Fruit fly (Drosophila melanogaster): ENCODE results near the gene CG11317.

Gene CG11317

DNA sequence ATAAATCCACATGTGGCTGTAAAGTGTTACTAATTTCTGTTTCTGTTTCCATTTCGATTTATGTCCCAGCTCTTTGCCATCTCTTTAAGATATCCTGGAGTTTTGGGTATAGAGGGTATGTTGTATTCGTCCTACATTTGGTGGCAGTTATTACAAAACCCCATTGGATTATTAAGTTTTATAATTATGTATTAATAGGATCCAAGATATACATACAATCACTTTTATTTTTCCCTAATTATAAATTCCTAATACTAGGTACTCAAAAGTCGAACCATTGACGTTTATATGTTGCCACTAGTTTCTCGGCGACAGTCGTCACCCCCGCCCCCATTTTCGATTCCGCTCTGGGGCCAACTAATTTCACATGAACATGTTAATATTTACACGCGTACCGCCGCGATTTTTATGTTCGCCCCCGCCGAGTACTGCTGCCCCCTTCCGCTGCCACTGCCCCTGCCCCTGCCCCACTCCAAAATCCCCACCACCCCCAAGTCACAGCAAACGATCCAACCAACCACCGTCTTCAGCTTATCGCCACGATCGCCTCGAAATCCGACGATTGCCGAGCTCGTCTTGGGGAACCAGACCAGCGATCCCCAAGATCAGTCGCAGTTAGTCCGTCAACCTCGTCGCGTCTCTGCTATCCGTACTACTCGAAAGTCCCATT is 32.3 kb downstream of the CG11317 start, which contains the start of gene Sox100B (continued):
- peak; percentile 78 for TF ChIP-seq trem (tag; optimal IDR thresholded peaks at IDR 0.05)
- TF ChIP-seq zen (tag; optimal IDR thresholded peaks at IDR 0.05): peak; percentile 91
- peak; percentile 61 for TF ChIP-seq CG14441 (GFP tag; IDR thresholded peaks at IDR 0.05)
- no peak for TF ChIP-seq CG4328 (GFP tag; optimal IDR thresholded peaks at IDR 0.05)
- peak; percentile 90 for TF ChIP-seq CG9727 (GFP tag; optimal IDR thresholded peaks at IDR 0.05)
- peak; percentile 17 for TF ChIP-seq CG9437 (GFP tag; optimal IDR thresholded peaks at IDR 0.05)
- peak; percentile 52 for TF ChIP-seq stwl (tag; optimal IDR thresholded peaks at IDR 0.05)
- TF ChIP-seq CG15479 (GFP tag; optimal IDR thresholded peaks at IDR 0.05): no peak
- TF ChIP-seq dmrt11E (tag; optimal IDR thresholded peaks at IDR 0.05): peak; percentile 95
- TF ChIP-seq CG7963 (GFP tag; IDR thresholded peaks at IDR 0.05; ENCODE audit: partially characterized antibody): no peak
- TF ChIP-seq insv (GFP tag; optimal IDR thresholded peaks at IDR 0.05): no peak
- TF ChIP-seq CG11560 (tag; IDR thresholded peaks at IDR 0.05): no peak
- no peak for TF ChIP-seq seq (GFP tag; IDR thresholded peaks at IDR 0.05)
- no peak for TF ChIP-seq yki (optimal IDR thresholded peaks at IDR 0.05)
- TF ChIP-seq CG11398 (GFP tag; optimal IDR thresholded peaks at IDR 0.05): no peak
- peak; percentile 64 for TF ChIP-seq CG4424 (GFP tag; optimal IDR thresholded peaks at IDR 0.05)
- TF ChIP-seq CG7745 (tag; optimal IDR thresholded peaks at IDR 0.05): no peak
- TF ChIP-seq lola (GFP tag; optimal IDR thresholded peaks at IDR 0.05): peak in 1 of 3 experiments; percentile 87
- TF ChIP-seq Kr (GFP tag; optimal IDR thresholded peaks at IDR 0.05): no peak
- TF ChIP-seq az2 (GFP tag; optimal IDR thresholded peaks at IDR 0.05): peak; percentile 65
- no peak for TF ChIP-seq fd3F (GFP tag; optimal IDR thresholded peaks at IDR 0.05)
- peak; percentile 75 for TF ChIP-seq CG17361 (GFP tag; IDR thresholded peaks at IDR 0.05)
- peak; percentile 41 for TF ChIP-seq esg (GFP tag; conservative IDR thresholded peaks at IDR 0.05)
- TF ChIP-seq pzg (GFP tag; optimal IDR thresholded peaks at IDR 0.05): no peak
- TF ChIP-seq maf-S (GFP tag; optimal IDR thresholded peaks at IDR 0.05): no peak
- TF ChIP-seq br (optimal IDR thresholded peaks at IDR 0.05): no peak
- TF ChIP-seq en (GFP tag; optimal IDR thresholded peaks at IDR 0.05): no peak
- TF ChIP-seq caup (GFP tag; optimal IDR thresholded peaks at IDR 0.05; ENCODE audit: severe bottlenecking): no peak
- TF ChIP-seq shn (GFP tag; optimal IDR thresholded peaks at IDR 0.05): no peak
- TF ChIP-seq CG13123 (GFP tag; optimal IDR thresholded peaks at IDR 0.05): no peak
- no peak for TF ChIP-seq Neu2 (GFP tag; optimal IDR thresholded peaks at IDR 0.05; ENCODE audit: borderline replicate concordance)
- TF ChIP-seq mld (GFP tag; IDR thresholded peaks at IDR 0.05; ENCODE audit: partially characterized antibody): no peak
- peak; percentile 71 for TF ChIP-seq Spps (tag; optimal IDR thresholded peaks at IDR 0.05)
- TF ChIP-seq Hmx (GFP tag; optimal IDR thresholded peaks at IDR 0.05): no peak
- TF ChIP-seq sug (tag; optimal IDR thresholded peaks at IDR 0.05): peak; percentile 8
- peak in 1 of 2 experiments; percentile 18 for TF ChIP-seq Eip74EF (GFP tag; optimal IDR thresholded peaks at IDR 0.05)

DNA sequence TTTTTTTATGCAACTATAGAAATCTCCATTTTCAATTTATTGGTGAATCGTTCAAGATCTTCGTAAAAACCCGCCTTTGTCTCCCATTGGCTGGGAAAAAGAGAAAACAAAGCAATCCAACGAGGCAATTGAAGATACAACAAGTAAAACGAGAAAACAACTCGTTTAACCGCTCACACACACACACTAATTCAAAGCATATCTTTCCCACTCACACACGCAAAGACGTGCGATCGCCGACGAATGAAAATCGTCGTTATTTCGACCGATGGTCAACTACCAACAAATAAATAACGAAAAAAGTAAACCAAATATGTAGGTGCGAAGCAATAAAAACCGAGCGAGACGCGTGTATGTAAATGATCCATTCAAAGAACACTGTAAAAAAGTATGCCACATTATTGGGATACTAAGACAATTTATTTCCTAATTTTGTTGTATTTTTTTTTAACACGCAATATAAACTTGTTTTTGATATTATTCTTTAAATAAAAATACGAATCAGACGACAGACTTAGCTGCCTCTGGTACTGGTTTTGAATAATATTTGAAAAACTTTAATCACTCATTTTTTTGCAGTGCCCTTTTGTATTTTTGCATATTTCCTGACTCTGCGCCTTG is 34.7 kb downstream of the CG11317 start:
- no peak for TF ChIP-seq Trl (optimal IDR thresholded peaks at IDR 0.05)
- no peak for TF ChIP-seq Trl (GFP tag; optimal IDR thresholded peaks at IDR 0.05)
- TF ChIP-seq Xrp1 (GFP tag; IDR thresholded peaks at IDR 0.05): 0 out of 2 replicates have a peak, but pooled peaks have one; percentile 20
- no peak for TF ChIP-seq CG10209 (GFP tag; optimal IDR thresholded peaks at IDR 0.05)
- TF ChIP-seq row (GFP tag; IDR thresholded peaks at IDR 0.05): peak; percentile 36; the same call in 1 of the 3 replicates
- TF ChIP-seq zen2 (GFP tag; IDR thresholded peaks at IDR 0.05; ENCODE audit: partially characterized antibody): no peak
- TF ChIP-seq sob (GFP tag; IDR thresholded peaks at IDR 0.05): no peak
- peak; percentile 23 for TF ChIP-seq PHDP (tag; optimal IDR thresholded peaks at IDR 0.05)
- TF ChIP-seq ems (GFP tag; optimal IDR thresholded peaks at IDR 0.05): no peak
- TF ChIP-seq CG10979 (tag; optimal IDR thresholded peaks at IDR 0.05): no peak
- no peak for TF ChIP-seq sens-2 (GFP tag; IDR thresholded peaks at IDR 0.05)
- TF ChIP-seq CG16813 (GFP tag; IDR thresholded peaks at IDR 0.05; ENCODE audit: partially characterized antibody): no peak
- no peak for TF ChIP-seq twi (tag; optimal IDR thresholded peaks at IDR 0.05)
- TF ChIP-seq lbe (GFP tag; optimal IDR thresholded peaks at IDR 0.05): peak; percentile 48
- TF ChIP-seq CG18476 (GFP tag; optimal IDR thresholded peaks at IDR 0.05): no peak
